Worm (Caenorhabditis elegans): ENCODE measurements around the gene ril-1.
A peak's percentile ranks its signal among the peaks of the same experiment; 100 is the strongest.

ril-1 gene

DNA sequence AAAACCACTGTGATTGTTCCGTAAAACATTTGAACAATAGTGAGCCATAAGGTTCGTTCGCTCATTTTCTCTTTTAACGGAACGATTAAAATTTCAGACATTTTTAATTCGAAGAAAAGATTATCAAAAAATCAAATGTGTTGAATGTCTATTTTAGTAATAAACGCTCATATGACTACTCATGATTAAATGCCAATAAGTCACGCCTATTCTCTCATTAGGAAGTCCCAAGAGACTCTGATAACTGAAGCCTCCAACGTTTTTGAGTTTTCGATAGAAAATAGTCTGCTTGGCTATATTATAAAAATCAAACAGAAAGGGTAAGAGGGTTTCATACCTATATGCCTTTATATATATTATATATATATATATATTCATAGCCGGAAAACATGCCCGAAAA is 32.3 kb upstream of the ril-1 start, which contains the start of gene srg-47:
Gene srg-47 (minus strand): TSS at position 101 of the 400 bp plus-strand sequence.
- no peak for TF ChIP-seq him-1 (tag; optimal IDR thresholded peaks at IDR 0.05)

DNA sequence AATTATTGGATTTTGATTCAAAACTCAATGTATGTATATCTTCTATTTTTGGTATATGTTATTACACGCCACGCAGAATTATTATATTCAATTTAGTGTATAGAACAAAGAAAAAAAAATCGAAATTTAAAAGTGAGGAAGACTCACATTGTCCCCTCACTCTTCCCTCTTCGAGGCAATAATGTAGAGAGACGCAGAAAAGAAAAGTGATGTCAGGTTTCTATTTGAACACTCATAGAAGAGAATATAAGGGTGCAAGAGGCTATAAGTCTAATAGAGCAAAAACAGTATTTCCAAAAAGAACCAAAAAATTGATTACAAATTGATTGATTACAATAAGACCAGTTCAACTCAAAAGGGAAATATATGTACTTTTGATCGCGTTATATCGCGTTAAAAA is 24.6 kb upstream of the ril-1 start:
- no peak for TF ChIP-seq bed-1 (GFP tag; IDR thresholded peaks at IDR 0.05)

DNA sequence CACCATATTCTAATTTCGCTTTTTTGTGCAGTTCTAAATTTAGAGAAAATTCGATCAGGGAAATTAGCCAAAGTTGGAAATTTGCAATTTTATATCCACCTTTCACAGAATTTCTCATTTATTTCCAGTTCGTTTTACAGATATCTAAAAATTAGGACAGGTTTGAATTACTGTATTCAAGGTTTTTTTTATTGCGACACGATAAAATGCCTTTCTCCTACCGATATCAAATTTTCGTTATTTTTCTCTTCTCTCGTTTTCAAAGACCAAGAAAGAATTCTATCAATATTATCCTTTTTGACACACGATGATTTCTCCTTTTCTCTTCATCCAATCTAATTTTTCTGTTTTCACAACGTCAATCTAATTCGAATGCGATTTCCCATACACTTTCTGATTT is 22.6 kb upstream of the ril-1 start, which contains the start of gene C53A5.13:
Gene C53A5.13 (plus strand): TSS at position 301 of the 400 bp plus-strand sequence.
- no peak for TF ChIP-seq C17E4.6 (GFP tag; IDR thresholded peaks at IDR 0.05)
- TF ChIP-seq hlh-26 (GFP tag; conservative IDR thresholded peaks at IDR 0.05), result no peak
- no peak for TF ChIP-seq nhr-90 (tag; optimal IDR thresholded peaks at IDR 0.05)
- TF ChIP-seq ceh-79 (tag; optimal IDR thresholded peaks at IDR 0.05), result no peak
- no peak for TF ChIP-seq nfya-2 (GFP tag; IDR thresholded peaks at IDR 0.05)
- TF ChIP-seq snpc-4 (GFP tag; optimal IDR thresholded peaks at IDR 0.05), result no peak
- no peak for TF ChIP-seq snpc-4 (tag; optimal IDR thresholded peaks at IDR 0.05)
- TF ChIP-seq die-1 (tag; optimal IDR thresholded peaks at IDR 0.05), result no peak
- TF ChIP-seq atf-7 (tag; optimal IDR thresholded peaks at IDR 0.05), result no peak

DNA sequence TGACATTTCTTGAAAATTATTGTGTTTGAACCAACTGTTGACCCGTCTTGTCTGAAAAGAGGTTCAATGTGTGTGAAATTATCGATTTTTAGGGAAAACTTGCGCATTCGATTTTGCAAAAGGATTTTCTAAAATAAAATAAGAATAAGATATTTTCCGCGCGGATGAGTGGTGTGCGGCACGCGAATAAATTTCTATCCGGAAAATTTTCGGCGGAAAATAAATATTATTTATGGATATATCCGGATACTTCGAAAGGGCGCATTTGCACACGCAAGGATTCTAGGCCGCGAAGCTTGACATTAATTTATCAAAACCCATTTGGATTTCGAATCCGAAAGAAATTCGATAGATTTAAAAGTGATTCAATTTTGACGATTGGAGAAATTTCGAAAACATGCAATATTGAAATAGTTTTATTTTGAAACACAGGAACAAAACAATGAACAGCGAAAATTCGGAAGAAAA is 21.9 kb upstream of the ril-1 start, which contains the start of gene rike-1:
Gene rike-1 (minus strand): TSS at position 51 of the 468 bp plus-strand sequence.
- TF ChIP-seq F49E8.2 (tag; optimal IDR thresholded peaks at IDR 0.05; ENCODE audit: insufficient read depth), result no peak
- no peak for TF ChIP-seq lin-54 (GFP tag; optimal IDR thresholded peaks at IDR 0.05)
- TF ChIP-seq F52B5.7 (tag; optimal IDR thresholded peaks at IDR 0.05), result no peak
- TF ChIP-seq lsl-1 (GFP tag; optimal IDR thresholded peaks at IDR 0.05), result peak; percentile 34
- 0 out of 2 replicates have a peak, but pooled peaks have one; percentile 21 for TF ChIP-seq madf-8 (GFP tag; conservative IDR thresholded peaks at IDR 0.05)
- TF ChIP-seq dpl-1 (GFP tag; optimal IDR thresholded peaks at IDR 0.05), result peak; percentile 9
- TF ChIP-seq B0261.1 (tag; optimal IDR thresholded peaks at IDR 0.05), result no peak
- TF ChIP-seq let-607 (tag; optimal IDR thresholded peaks at IDR 0.05), result peak in 1 of 2 experiments; percentile 9
- TF ChIP-seq let-526 (GFP tag; IDR thresholded peaks at IDR 0.05), result no peak
- peak; percentile 49; the same call in 1 of the 2 replicates for TF ChIP-seq madf-6 (GFP tag; IDR thresholded peaks at IDR 0.05)
- 0 out of 2 replicates have a peak, but pooled peaks have one; percentile 8 for TF ChIP-seq rcor-1 (GFP tag; IDR thresholded peaks at IDR 0.05)
- TF ChIP-seq F55B11.4 (tag; optimal IDR thresholded peaks at IDR 0.05; ENCODE audit: borderline replicate concordance, insufficient read depth), result no peak
- TF ChIP-seq hlh-26 (GFP tag; conservative IDR thresholded peaks at IDR 0.05), result no peak
- no peak for TF ChIP-seq aptf-3 (GFP tag; IDR thresholded peaks at IDR 0.05)
- TF ChIP-seq efl-1 (GFP tag; optimal IDR thresholded peaks at IDR 0.05), result peak; percentile 15
- peak; percentile 54; the same call in 1 of the 2 replicates for TF ChIP-seq ceh-91 (GFP tag; IDR thresholded peaks at IDR 0.05)

DNA sequence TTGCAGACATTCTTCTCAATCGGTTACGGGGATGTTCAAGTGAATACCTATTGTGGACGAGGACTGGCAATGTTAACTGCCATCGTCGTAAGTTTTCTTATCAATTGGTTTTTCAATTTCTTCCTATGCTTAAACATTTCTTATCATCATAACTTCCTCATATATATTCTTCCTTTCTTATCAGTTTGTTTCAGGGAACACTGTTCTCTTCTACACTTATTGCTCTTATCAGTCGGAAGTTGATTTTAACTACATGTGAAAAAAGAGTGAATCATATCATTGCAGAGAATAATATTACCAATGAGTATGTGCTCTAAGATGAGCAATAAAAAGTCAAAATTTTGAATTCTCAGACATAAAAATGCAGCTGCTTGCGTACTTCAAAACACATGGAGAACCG is 18.2 kb upstream of the ril-1 start:
- TF ChIP-seq nhr-179 (tag; optimal IDR thresholded peaks at IDR 0.05), result no peak
- no peak for TF ChIP-seq athp-1 (tag; optimal IDR thresholded peaks at IDR 0.05)
- peak; percentile 42 for TF ChIP-seq nhr-80 (tag; optimal IDR thresholded peaks at IDR 0.05)
- no peak for TF ChIP-seq K11D2.4 (GFP tag; IDR thresholded peaks at IDR 0.05)
- TF ChIP-seq nhr-90 (tag; optimal IDR thresholded peaks at IDR 0.05), result no peak

DNA sequence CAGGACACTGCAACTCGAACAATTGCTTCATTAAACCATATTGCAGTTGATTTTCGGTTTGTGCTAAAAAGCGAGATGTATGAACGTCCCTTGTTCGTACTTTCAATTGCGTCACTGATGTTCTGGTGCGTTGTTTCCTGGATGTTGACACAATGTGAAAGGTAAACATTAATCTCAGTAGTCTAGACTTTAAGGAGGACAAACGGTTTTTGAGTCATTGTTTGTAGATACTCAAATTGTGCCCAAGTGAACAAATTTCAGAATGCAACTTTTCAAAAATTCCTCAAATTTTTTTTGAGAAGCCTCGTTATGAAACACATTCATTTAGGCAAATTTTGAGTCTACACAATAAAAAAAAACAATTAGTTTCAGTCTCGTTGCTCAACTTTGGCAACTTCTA is 17.0 kb upstream of the ril-1 start:
- no peak for TF ChIP-seq lin-35 (GFP tag; optimal IDR thresholded peaks at IDR 0.05)
- no peak for TF ChIP-seq ceh-79 (tag; optimal IDR thresholded peaks at IDR 0.05)
- TF ChIP-seq B0261.1 (tag; optimal IDR thresholded peaks at IDR 0.05), result no peak
- TF ChIP-seq lin-26 (GFP tag; IDR thresholded peaks at IDR 0.05), result no peak
- TF ChIP-seq K12H6.12 (tag; optimal IDR thresholded peaks at IDR 0.05), result no peak
- no peak for TF ChIP-seq F55B11.4 (tag; optimal IDR thresholded peaks at IDR 0.05; ENCODE audit: borderline replicate concordance, insufficient read depth)
- no peak for TF ChIP-seq ztf-3 (GFP tag; optimal IDR thresholded peaks at IDR 0.05)
- TF ChIP-seq snpc-3.4 (tag; optimal IDR thresholded peaks at IDR 0.05), result no peak
- TF ChIP-seq ztf-6 (GFP tag; IDR thresholded peaks at IDR 0.05), result no peak
- TF ChIP-seq nfyb-1 (GFP tag; IDR thresholded peaks at IDR 0.05), result no peak
- no peak for TF ChIP-seq nhr-80 (tag; optimal IDR thresholded peaks at IDR 0.05)
- TF ChIP-seq nhr-120 (GFP tag; IDR thresholded peaks at IDR 0.05), result no peak
- no peak for TF ChIP-seq mxl-1 (tag; optimal IDR thresholded peaks at IDR 0.05)

Data from whole organism, young adult.